Worm (Caenorhabditis elegans) whole organism, L2 larva: ENCODE results near the gene gex-5.
A peak's percentile ranks its signal among the peaks of the same experiment; 100 is the strongest.

Source experiments
- aly-2 ChIP-seq: fragments of 150-350 bp; optimal IDR thresholded peaks from 2 replicates; lab custom pipeline; 2014; ENCODE audit warnings: missing biosample characterization, missing genetic modification characterization
- ama-1 ChIP-seq: fragments of 150-350 bp; optimal IDR thresholded peaks from 2 replicates; lab custom pipeline; 2018; ENCODE audit warnings: inconsistent platforms
- ceh-82 ChIP-seq: fragments of 150-350 bp; optimal IDR thresholded peaks from 2 replicates; lab custom pipeline; 2014; ENCODE audit warnings: missing biosample characterization, missing genetic modification characterization
- elt-1 ChIP-seq: fragments of 150-350 bp; optimal IDR thresholded peaks from 2 replicates; lab custom pipeline; 2014; ENCODE audit warnings: missing biosample characterization, missing genetic modification characterization
- fos-1 ChIP-seq: fragments of 150-350 bp; optimal IDR thresholded peaks from 2 replicates; lab custom pipeline; 2014; ENCODE audit warnings: missing biosample characterization, missing genetic modification characterization
- lin-11 ChIP-seq: fragments of 150-350 bp; sonication (generic microtip); optimal IDR thresholded peaks from 2 replicates; lab custom pipeline; 2014; ENCODE audit warnings: missing biosample characterization, missing genetic modification characterization, inconsistent platforms, mixed read lengths
- mbf-1 ChIP-seq: sonication (generic microtip); optimal IDR thresholded peaks from 2 replicates; lab custom pipeline; 2017; ENCODE audit warnings: missing biosample characterization, missing genetic modification characterization
- nhr-237 ChIP-seq: fragments of 150-350 bp; optimal IDR thresholded peaks from 2 replicates; lab custom pipeline; 2014; ENCODE audit warnings: missing biosample characterization, missing genetic modification characterization
- unc-39 ChIP-seq: fragments of 150-350 bp; optimal IDR thresholded peaks from 2 replicates; lab custom pipeline; 2014; ENCODE audit warnings: missing biosample characterization, missing genetic modification characterization
- zag-1 ChIP-seq: fragments of 150-350 bp; optimal IDR thresholded peaks from 2 replicates; lab custom pipeline; 2014; ENCODE audit warnings: missing biosample characterization, missing genetic modification characterization

ce11 chrIII:4756983-4757382, 24.8 kb downstream of the gex-5 start, which contains the start of gene fbxl-2:
- TF ChIP-seq lin-11 (peak; percentile 90), aly-2 (tag; lab: Kevin White, UChicago) (no peak), elt-1 (tag; lab: Kevin White, UChicago) (no peak), ceh-82 (tag; lab: Kevin White, UChicago) (peak; percentile 88), ama-1 (lab: Kevin White, UChicago) (no peak), nhr-237 (tag; lab: Kevin White, UChicago) (peak; percentile 72), unc-39 (tag; lab: Kevin White, UChicago) (no peak), mbf-1 (tag; lab: Kevin White, UChicago) (no peak), fos-1 (tag; lab: Kevin White, UChicago) (peak; percentile 88), zag-1 (tag; lab: Kevin White, UChicago) (peak; percentile 87)
